Fruit fly (Drosophila melanogaster): ENCODE results near the gene CG9040.

DNA sequence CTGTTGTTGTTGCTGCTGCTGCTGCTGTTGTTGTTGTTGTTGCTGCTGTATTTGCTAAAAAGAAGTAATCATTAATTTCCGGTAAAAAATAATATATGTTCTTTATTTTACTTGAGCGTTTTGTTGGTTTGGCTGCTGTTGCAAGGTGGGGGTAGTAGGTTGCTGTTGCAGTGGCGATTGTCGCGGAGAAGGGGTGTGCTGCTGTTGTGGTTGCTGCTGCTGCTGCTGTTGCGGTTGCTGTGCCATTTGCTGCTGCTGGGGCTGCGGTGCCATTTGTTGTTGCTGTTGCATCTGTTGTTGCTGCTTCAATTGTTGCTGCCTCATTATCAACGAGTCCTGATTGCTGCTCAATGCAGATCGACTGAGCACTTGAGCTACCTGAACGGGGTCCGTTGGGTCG lies 38.1 kb downstream of the CG9040 start:
- TF ChIP-seq psq (optimal IDR thresholded peaks at IDR 0.05) (no peak), Sin3A (optimal IDR thresholded peaks at IDR 0.05) (no peak), h (optimal IDR thresholded peaks at IDR 0.05) (no peak), Myc (optimal IDR thresholded peaks at IDR 0.05) (no peak), insv (optimal IDR thresholded peaks at IDR 0.05) (no peak)
